Worm (Caenorhabditis elegans): ENCODE data around the gene cyp-13A3.

DNA sequence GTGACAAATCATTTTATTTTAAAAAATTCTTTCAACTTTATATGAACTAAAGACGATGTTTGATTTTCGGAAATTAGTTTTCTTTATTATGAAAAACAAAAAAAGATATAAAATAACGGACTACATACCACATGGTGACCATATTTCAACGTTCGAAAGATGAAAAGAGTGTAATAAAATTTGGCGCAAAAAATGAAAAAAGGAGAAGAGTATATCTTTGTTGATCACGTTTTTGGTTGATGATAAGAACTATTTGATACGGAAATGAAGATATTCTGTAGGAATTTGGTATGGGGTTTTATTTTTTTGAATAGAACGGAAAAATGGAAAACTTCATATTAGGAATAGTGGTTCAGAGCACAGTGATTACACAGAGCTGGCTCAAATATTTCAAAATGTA is 40.0 kb downstream of the cyp-13A3 start, which contains the start of gene Y53C12B.7:
- TF ChIP-seq hlh-6 (tag; optimal IDR thresholded peaks at IDR 0.05), result no peak
- TF ChIP-seq ceh-9 (tag; optimal IDR thresholded peaks at IDR 0.05), result no peak
- TF ChIP-seq F13H6.1 (tag; optimal IDR thresholded peaks at IDR 0.05), result no peak
